Worm (Caenorhabditis elegans): ENCODE measurements around the gene F54F2.14.

The F54F2.14 gene

DNA sequence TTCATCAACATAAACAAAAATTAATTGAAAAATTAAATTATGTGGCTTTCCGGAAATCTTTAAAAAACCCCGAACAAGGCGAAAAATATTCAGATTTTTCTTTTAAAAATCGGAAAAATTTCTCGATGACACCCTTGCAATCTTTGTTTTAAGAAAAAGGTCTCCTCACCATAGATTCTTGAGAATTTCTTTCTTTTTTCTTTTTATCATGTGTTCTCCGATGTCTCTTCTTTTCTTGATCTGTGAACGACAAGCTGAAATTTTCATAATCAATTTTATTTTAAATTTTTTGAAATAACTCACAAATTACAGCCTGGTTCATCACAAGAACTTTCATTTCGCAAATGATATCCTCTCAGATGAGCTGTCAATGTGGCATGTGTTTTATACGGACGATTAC, at the start of gene F54F2.14, which contains the start of gene zfp-1:
TSS of gene F54F2.14 (plus strand) at position 312 of the 400 bp plus-strand sequence.
TSS of gene zfp-1 (plus strand) at position 301 of the 400 bp plus-strand sequence.
- TF ChIP-seq nhr-28 (tag; optimal IDR thresholded peaks at IDR 0.05) (no peak), nhr-102 (tag; optimal IDR thresholded peaks at IDR 0.05) (no peak), jun-1 (tag; optimal IDR thresholded peaks at IDR 0.05) (no peak), dmd-8 (GFP tag; IDR thresholded peaks at IDR 0.05) (no peak), cey-2 (tag; optimal IDR thresholded peaks at IDR 0.05; ENCODE audit: borderline replicate concordance, insufficient read depth) (no peak), attf-4 (tag; optimal IDR thresholded peaks at IDR 0.05) (no peak), unc-62 (GFP tag; optimal IDR thresholded peaks at IDR 0.05 in 1 of 2) (no peak), unc-62 (tag; optimal IDR thresholded peaks at IDR 0.05) (no peak), nhr-10 (tag; optimal IDR thresholded peaks at IDR 0.05) (no peak), snpc-1.2 (GFP tag; IDR thresholded peaks at IDR 0.05) (no peak), hmg-1.1 (GFP tag; IDR thresholded peaks at IDR 0.05) (no peak)

ce11 chrIII:8741955-8742354, 49.4 kb upstream of the F54F2.14 start:
- no peak for TF ChIP-seq D1046.2 (GFP tag; IDR thresholded peaks at IDR 0.05)
- TF ChIP-seq T20F7.1 (GFP tag; optimal IDR thresholded peaks at IDR 0.05): no peak
- peak; percentile 80 for TF ChIP-seq aha-1 (tag)
- no peak for TF ChIP-seq nhr-25 (tag; optimal IDR thresholded peaks at IDR 0.05; ENCODE audit: borderline replicate concordance, insufficient read depth)

- TF ChIP-seq T26A8.4 (GFP tag; IDR thresholded peaks at IDR 0.05) (no peak), unc-62 (GFP tag; optimal IDR thresholded peaks at IDR 0.05 in 1 of 2) (peak in 1 of 2 experiments; percentile 26), unc-62 (tag; optimal IDR thresholded peaks at IDR 0.05) (no peak), nhr-6 (tag; optimal IDR thresholded peaks at IDR 0.05) (no peak), zfp-3 (GFP tag; conservative IDR thresholded peaks at IDR 0.05) (no peak), lim-7 (GFP tag; IDR thresholded peaks at IDR 0.05) (no peak)
Observed at ce11 chrIII:8742584-8742983, 48.8 kb upstream of the F54F2.14 start.

DNA sequence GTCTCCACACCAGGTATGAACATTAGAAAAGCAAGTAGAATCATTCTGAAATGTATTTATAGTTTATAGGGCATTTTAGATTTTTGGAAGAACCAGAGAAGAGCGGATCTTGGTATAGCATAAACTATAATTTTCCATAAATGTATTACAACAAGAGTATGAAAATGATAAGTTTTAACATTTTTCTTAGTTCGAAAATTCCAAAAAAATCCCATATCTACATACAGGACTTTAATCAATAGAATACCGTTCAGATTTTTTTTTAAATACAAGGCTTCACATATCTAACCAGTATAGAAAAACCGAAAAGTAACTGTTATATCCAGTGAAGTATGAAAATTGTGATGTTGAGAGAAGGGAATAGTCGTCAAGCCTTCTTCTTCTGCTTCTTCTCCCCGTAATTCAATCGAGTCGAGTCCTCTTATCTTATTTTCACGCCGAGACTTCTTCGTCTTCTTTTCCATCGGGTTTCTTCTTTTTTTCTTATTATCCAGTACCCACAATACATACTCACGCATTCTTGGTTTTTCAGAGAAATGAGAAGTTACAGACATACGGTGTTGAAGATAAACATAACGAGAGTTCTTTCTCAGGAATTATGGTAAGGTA, 47.4 kb upstream of the F54F2.14 start, which contains the start of gene ZK370.6:
TSS of gene ZK370.6 (minus strand) at position 51 of the 609 bp plus-strand sequence.
- TF ChIP-seq ztf-11 (tag; optimal IDR thresholded peaks at IDR 0.05) (no peak), fkh-10 (GFP tag; optimal IDR thresholded peaks at IDR 0.05) (peak; percentile 45), tra-1 (GFP tag; IDR thresholded peaks at IDR 0.05) (no peak), pha-4 (GFP tag; IDR thresholded peaks at IDR 0.05) (no peak), pha-4 (tag; optimal IDR thresholded peaks at IDR 0.05) (no peak)

DNA sequence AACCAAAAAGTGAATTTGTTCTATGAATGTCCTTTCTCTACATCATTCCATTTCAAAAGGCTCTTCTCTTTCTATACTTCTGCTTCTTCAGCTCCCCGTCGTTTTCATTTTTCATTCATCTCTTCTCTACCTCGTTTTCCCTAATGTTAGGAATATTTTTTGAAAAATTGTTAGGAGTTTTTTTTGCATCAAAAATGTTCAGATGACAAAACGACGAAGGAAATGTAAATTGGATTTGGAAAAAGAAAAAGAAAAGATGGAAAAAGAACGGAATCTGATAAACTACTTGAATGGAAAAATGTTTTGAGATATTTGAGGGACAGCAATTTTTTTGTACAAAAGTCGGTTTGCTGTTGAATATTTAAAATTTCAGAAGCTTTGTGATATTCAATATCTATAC, 46.6 kb upstream of the F54F2.14 start:
- TF ChIP-seq pqm-1 (tag; optimal IDR thresholded peaks at IDR 0.05) (no peak), mep-1 (tag; optimal IDR thresholded peaks at IDR 0.05) (no peak), madf-9 (GFP tag; conservative IDR thresholded peaks at IDR 0.05) (no peak), fkh-10 (GFP tag; optimal IDR thresholded peaks at IDR 0.05) (peak; percentile 76), daf-12 (tag; optimal IDR thresholded peaks at IDR 0.05) (no peak)

DNA sequence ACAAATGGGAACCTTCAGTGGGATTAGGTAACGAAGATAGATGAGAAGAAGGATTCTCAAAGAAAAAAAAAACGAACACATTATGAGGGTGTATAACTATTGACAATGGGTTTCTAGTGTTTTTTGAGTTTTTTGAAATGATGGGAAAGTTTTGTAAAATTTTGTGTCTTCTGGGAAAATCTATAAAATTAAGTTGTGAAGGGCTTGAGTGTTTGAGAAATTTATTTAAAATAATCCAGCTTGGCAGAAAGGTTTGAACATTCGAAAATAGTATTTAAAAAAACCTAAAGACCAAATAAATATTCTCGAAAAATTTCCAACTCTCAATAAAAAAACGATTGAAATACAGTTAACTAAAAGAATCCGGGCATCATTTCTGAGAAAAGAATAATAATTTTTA, 46.1 kb upstream of the F54F2.14 start:
- TF ChIP-seq unc-62 (GFP tag; optimal IDR thresholded peaks at IDR 0.05 in 1 of 2): peak in 1 of 2 experiments; percentile 95
- TF ChIP-seq unc-62 (tag; optimal IDR thresholded peaks at IDR 0.05): no peak
- TF ChIP-seq hlh-11 (tag; optimal IDR thresholded peaks at IDR 0.05): no peak
- TF ChIP-seq nhr-10 (tag; optimal IDR thresholded peaks at IDR 0.05): no peak

- TF ChIP-seq mxl-3 (GFP tag; optimal IDR thresholded peaks at IDR 0.05) (no peak), nhr-42 (GFP tag; IDR thresholded peaks at IDR 0.05) (no peak), F49E8.2 (tag; optimal IDR thresholded peaks at IDR 0.05; ENCODE audit: borderline replicate concordance) (no peak), F26F4.8 (GFP tag; conservative IDR thresholded peaks at IDR 0.05) (no peak), ceh-32 (tag; optimal IDR thresholded peaks at IDR 0.05; ENCODE audit: poor library complexity) (no peak), lin-1 (GFP tag; IDR thresholded peaks at IDR 0.05) (no peak), zip-2 (tag; optimal IDR thresholded peaks at IDR 0.05) (no peak), nhr-41 (GFP tag; IDR thresholded peaks at IDR 0.05) (no peak), Y48G9A.11 (GFP tag; IDR thresholded peaks at IDR 0.05) (no peak), ZK546.5 (tag; optimal IDR thresholded peaks at IDR 0.05) (no peak), Y5F2A.4 (GFP tag; optimal IDR thresholded peaks at IDR 0.05) (no peak), unc-130 (GFP tag; optimal IDR thresholded peaks at IDR 0.05) (no peak), lim-7 (GFP tag; IDR thresholded peaks at IDR 0.05) (no peak), daf-12 (tag; optimal IDR thresholded peaks at IDR 0.05) (no peak), attf-4 (tag; optimal IDR thresholded peaks at IDR 0.05) (no peak)
Observed at ce11 chrIII:8748620-8749019, 42.7 kb upstream of the F54F2.14 start.
